Fruit fly (Drosophila melanogaster) whole organism, embryonic: Measurements from ENCODE around the gene CG18557.

ENCODE experiments used
- ATbp ChIP-seq: fragments of 200-800 bp; sonication (Bioruptor generic); optimal IDR thresholded peaks from 2 replicates; lab custom pipeline; 2017; ENCODE audit warnings: missing biosample characterization, mild to moderate bottlenecking, missing genetic modification characterization, missing genetic modification reagents
- Adf1 ChIP-seq: fragments of 200-800 bp; sonication (Bioruptor generic); IDR thresholded peaks from 2 replicates; pipeline ENCODE4 v1.3.6; 2022; ENCODE audit warnings: missing biosample characterization, missing genetic modification characterization
- BEAF-32 ChIP-seq: fragments of 200-800 bp; sonication (Bioruptor generic); optimal IDR thresholded peaks from 3 replicates; lab custom pipeline; 2017; ENCODE audit warnings: missing biosample characterization, missing genetic modification characterization, mild to moderate bottlenecking, moderate library complexity, missing genetic modification reagents
- BtbVII ChIP-seq: fragments of 200-800 bp; sonication (Bioruptor generic); optimal IDR thresholded peaks from 3 replicates; lab custom pipeline; 2017; ENCODE audit warnings: missing biosample characterization, mild to moderate bottlenecking, missing genetic modification characterization
- CG10147 ChIP-seq: fragments of 200-800 bp; sonication (Bioruptor generic); optimal IDR thresholded peaks from 2 replicates; lab custom pipeline; 2019; ENCODE audit warnings: missing biosample characterization, mild to moderate bottlenecking, missing genetic modification characterization, moderate library complexity
- CG11560 ChIP-seq: fragments of 200-800 bp; sonication (Bioruptor generic); IDR thresholded peaks from 3 replicates; pipeline ENCODE4 v1.3.6; 2022; ENCODE audit warnings: missing biosample characterization, missing genetic modification characterization
- CG12769 ChIP-seq: fragments of 200-800 bp; sonication (Bioruptor generic); optimal IDR thresholded peaks from 2 replicates; lab custom pipeline; 2019; ENCODE audit warnings: missing biosample characterization, mild to moderate bottlenecking, missing genetic modification characterization, moderate library complexity
- CG1832 ChIP-seq: fragments of 200-800 bp; sonication (Bioruptor generic); optimal IDR thresholded peaks from 2 replicates; lab custom pipeline; 2017; ENCODE audit warnings: missing biosample characterization, mild to moderate bottlenecking, missing genetic modification characterization, inconsistent platforms
- CG18599 ChIP-seq: fragments of 200-800 bp; sonication (Bioruptor generic); optimal IDR thresholded peaks from 3 replicates; lab custom pipeline; 2017; ENCODE audit warnings: missing biosample characterization, missing genetic modification characterization, mild to moderate bottlenecking, moderate library complexity, missing genetic modification reagents
- CG2199 ChIP-seq: fragments of 200-800 bp; sonication (Bioruptor generic); IDR thresholded peaks from 3 replicates; pipeline ENCODE4 v1.3.6; 2022; ENCODE audit warnings: missing biosample characterization, missing genetic modification characterization
- CG34224 ChIP-seq: fragments of 200-800 bp; sonication (Bioruptor generic); IDR thresholded peaks from 3 replicates; pipeline ENCODE4 v1.3.6; 2022; ENCODE audit warnings: missing biosample characterization, missing genetic modification characterization; ENCODE audit not compliant: partially characterized antibody
- CG3847 ChIP-seq: fragments of 200-800 bp; sonication (Bioruptor generic); IDR thresholded peaks from 2 replicates; pipeline ENCODE4 v1.3.6; 2022; ENCODE audit warnings: missing biosample characterization, missing genetic modification characterization
- CG5180 ChIP-seq: fragments of 200-800 bp; sonication (Bioruptor generic); optimal IDR thresholded peaks from 3 replicates; lab custom pipeline; 2017; ENCODE audit warnings: missing biosample characterization, missing genetic modification characterization, mild to moderate bottlenecking, moderate library complexity, missing genetic modification reagents
- CG6765 ChIP-seq: fragments of 200-800 bp; sonication (Bioruptor generic); optimal IDR thresholded peaks from 3 replicates; lab custom pipeline; 2017; ENCODE audit warnings: missing biosample characterization, mild to moderate bottlenecking, missing genetic modification characterization
- CG7987 ChIP-seq: fragments of 200-800 bp; sonication (Bioruptor generic); optimal IDR thresholded peaks from 2 replicates; lab custom pipeline; 2018; ENCODE audit warnings: missing biosample characterization, mild to moderate bottlenecking, missing genetic modification characterization, moderate library complexity
- CG9797 ChIP-seq: fragments of 200-800 bp; sonication (Bioruptor generic); optimal IDR thresholded peaks from 3 replicates; lab custom pipeline; 2018; ENCODE audit warnings: missing biosample characterization, mild to moderate bottlenecking, missing genetic modification characterization
- Deaf1 ChIP-seq: fragments of 200-800 bp; optimal IDR thresholded peaks from 3 replicates; lab custom pipeline; 2019; ENCODE audit warnings: missing biosample characterization, mild to moderate bottlenecking, missing genetic modification characterization, moderate library complexity
- Drgx ChIP-seq: fragments of 200-800 bp; sonication (Bioruptor generic); IDR thresholded peaks from 2 replicates; pipeline ENCODE4 v1.3.6; 2022; ENCODE audit warnings: missing biosample characterization, missing genetic modification characterization
- ERR ChIP-seq: fragments of 200-800 bp; sonication (Bioruptor generic); optimal IDR thresholded peaks from 2 replicates; lab custom pipeline; 2016; ENCODE audit warnings: missing biosample characterization, missing genetic modification characterization
- Eip74EF ChIP-seq, 2 experiments: fragments of 200-800 bp in 1 of 2; fragments of >200 bp in 1 of 2; sonication (Bioruptor generic) in 1 of 2; optimal IDR thresholded peaks; 2 replicates each; lab custom pipeline; 2017 to 2019; ENCODE audit warnings: missing biosample characterization in 2 of 2, missing genetic modification characterization in 2 of 2, mild to moderate bottlenecking in 1 of 2, moderate library complexity in 1 of 2
- HmgD ChIP-seq: fragments of 200-800 bp; sonication (Bioruptor generic); optimal IDR thresholded peaks from 3 replicates; lab custom pipeline; 2016; ENCODE audit warnings: missing biosample characterization, missing genetic modification characterization
- Lim3 ChIP-seq: fragments of 200-800 bp; sonication (Bioruptor generic); IDR thresholded peaks from 2 replicates; pipeline ENCODE4 v1.3.6; 2022; ENCODE audit warnings: missing biosample characterization, missing genetic modification characterization
- MBD-R2 ChIP-seq: fragments of 200-800 bp; sonication (Bioruptor generic); IDR thresholded peaks from 2 replicates; pipeline ENCODE4 v1.3.6; 2022; ENCODE audit warnings: missing biosample characterization, missing genetic modification characterization
- Med ChIP-seq: fragments of 200-800 bp; sonication (Bioruptor generic); peaks from one replicate; lab custom pipeline; 2016; ENCODE audit warnings: missing biosample characterization, missing genetic modification characterization, mild to moderate bottlenecking, inconsistent platforms, moderate library complexity
- Nf-YB ChIP-seq: fragments of 200-800 bp; sonication (Bioruptor generic); optimal IDR thresholded peaks from 3 replicates; lab custom pipeline; 2019; ENCODE audit warnings: missing biosample characterization, mild to moderate bottlenecking, missing genetic modification characterization, moderate library complexity
- Usf ChIP-seq: fragments of 200-800 bp; sonication (Bioruptor generic); optimal IDR thresholded peaks from 2 replicates; lab custom pipeline; 2017; ENCODE audit warnings: missing genotype, missing biosample characterization, missing genetic modification characterization
- aop ChIP-seq: fragments of 200-800 bp; sonication (Bioruptor generic); IDR thresholded peaks from 2 replicates; pipeline ENCODE4 v1.3.6; 2022; ENCODE audit warnings: missing biosample characterization, missing genetic modification characterization
- bsh ChIP-seq, 2 experiments: fragments of 200-800 bp; sonication (Bioruptor generic); optimal IDR thresholded peaks; 2 replicates each; lab custom pipeline; 2017 to 2018; ENCODE audit warnings: mild to moderate bottlenecking in 2 of 2, missing biosample characterization in 2 of 2, missing genetic modification characterization in 2 of 2, moderate library complexity in 1 of 2
- chinmo ChIP-seq: fragments of 200-800 bp; sonication (Bioruptor generic); IDR thresholded peaks from 4 replicates; pipeline ENCODE4 v1.3.6; 2022; ENCODE audit warnings: missing biosample characterization, missing genetic modification characterization; ENCODE audit not compliant: partially characterized antibody
- ci ChIP-seq: fragments of 200-800 bp; sonication (Bioruptor generic); IDR thresholded peaks from 3 replicates; pipeline ENCODE4 v1.3.6; 2022; ENCODE audit warnings: missing biosample characterization, missing genetic modification characterization
- crol ChIP-seq: fragments of 200-800 bp; sonication (Bioruptor generic); IDR thresholded peaks from 2 replicates; pipeline ENCODE4 v1.3.6; 2022; ENCODE audit warnings: missing biosample characterization, missing genetic modification characterization
- cwo ChIP-seq: fragments of 200-800 bp; sonication (Bioruptor generic); optimal IDR thresholded peaks from 3 replicates; lab custom pipeline; 2017; ENCODE audit warnings: missing biosample characterization, missing genetic modification characterization, mild to moderate bottlenecking, moderate library complexity, missing genetic modification reagents
- esg ChIP-seq: fragments of 200-800 bp; sonication (Bioruptor generic); conservative IDR thresholded peaks from 2 replicates; pipeline ENCODE4 v1.3.6; 2022; ENCODE audit warnings: missing biosample characterization, missing genetic modification characterization
- fru ChIP-seq: fragments of >200 bp; optimal IDR thresholded peaks from 2 replicates; lab custom pipeline; 2017
- fu2 ChIP-seq: fragments of 200-800 bp; sonication (Bioruptor generic); optimal IDR thresholded peaks from 2 replicates; lab custom pipeline; 2016; ENCODE audit warnings: missing biosample characterization, missing genetic modification characterization
- ham ChIP-seq: fragments of 200-800 bp; sonication (Bioruptor generic); IDR thresholded peaks from 2 replicates; pipeline ENCODE4 v1.3.6; 2022; ENCODE audit warnings: missing biosample characterization, missing genetic modification characterization
- jumu ChIP-seq: fragments of 200-800 bp; sonication (Bioruptor generic); optimal IDR thresholded peaks from 3 replicates; lab custom pipeline; 2016; ENCODE audit warnings: missing biosample characterization, missing genetic modification characterization
- lab ChIP-seq: fragments of 200-800 bp; sonication (Bioruptor generic); optimal IDR thresholded peaks from 3 replicates; lab custom pipeline; 2017; ENCODE audit warnings: missing biosample characterization, missing genetic modification characterization, mild to moderate bottlenecking, moderate library complexity, missing genetic modification reagents
- nom ChIP-seq: fragments of 200-800 bp; sonication (Bioruptor generic); optimal IDR thresholded peaks from 2 replicates; lab custom pipeline; 2017; ENCODE audit warnings: missing biosample characterization, missing genetic modification characterization, mild to moderate bottlenecking, moderate library complexity, missing genetic modification reagents
- sna ChIP-seq: fragments of 200-800 bp; sonication (Bioruptor generic); IDR thresholded peaks from 2 replicates; pipeline ENCODE4 v1.3.6; 2022; ENCODE audit warnings: missing biosample characterization, missing genetic modification characterization; ENCODE audit not compliant: partially characterized antibody
- sob ChIP-seq: fragments of 200-800 bp; sonication (Bioruptor generic); IDR thresholded peaks from 2 replicates; pipeline ENCODE4 v1.3.6; 2022; ENCODE audit warnings: missing biosample characterization, missing genetic modification characterization
- sug ChIP-seq: fragments of 200-800 bp; optimal IDR thresholded peaks from 2 replicates; lab custom pipeline; 2019; ENCODE audit warnings: missing biosample characterization, mild to moderate bottlenecking, missing genetic modification characterization, moderate library complexity
- tup ChIP-seq: fragments of 200-800 bp; sonication (Bioruptor generic); optimal IDR thresholded peaks from 2 replicates; lab custom pipeline; 2016; ENCODE audit warnings: missing biosample characterization, mild to moderate bottlenecking, missing genetic modification characterization, moderate library complexity

CG18557 gene

DNA sequence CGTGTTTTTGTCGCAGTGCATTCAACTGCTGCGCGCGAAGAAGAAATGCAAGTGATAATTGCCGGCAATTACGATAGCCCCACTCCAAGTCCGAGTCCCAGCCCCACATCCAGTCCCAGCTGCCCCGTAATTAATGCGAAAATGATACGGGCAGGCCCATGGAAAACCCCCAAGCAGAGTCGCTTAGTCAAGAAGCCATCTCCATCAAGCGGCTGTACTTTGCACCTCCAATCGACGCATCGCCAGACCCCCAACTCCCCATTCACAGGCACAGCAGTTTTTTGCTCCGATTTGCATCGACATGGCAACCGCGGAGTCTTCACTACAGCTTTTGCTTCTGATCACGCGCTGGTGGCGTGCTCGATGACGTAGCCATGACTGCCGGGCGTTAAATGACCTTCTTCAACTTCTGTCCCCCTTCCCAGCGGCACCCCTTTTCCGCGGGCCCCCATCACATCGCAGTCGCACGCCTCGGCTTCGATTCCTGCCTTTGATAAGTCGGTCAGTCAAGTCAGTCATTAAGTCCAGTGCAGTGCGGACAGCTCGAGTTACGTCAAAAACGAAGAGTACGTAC, 39.3 kb downstream of the CG18557 start:
- TF ChIP-seq Eip74EF (GFP tag; optimal IDR thresholded peaks at IDR 0.05; lab: Kevin White, UChicago) (no peak), fru (no peak), BtbVII (GFP tag; lab: Kevin White, UChicago) (peak; percentile 13), cwo (GFP tag; lab: Kevin White, UChicago) (peak; percentile 38), CG7987 (GFP tag; lab: Kevin White, UChicago) (peak; percentile 87), chinmo (GFP tag; lab: Robert Waterston, UW) (0 out of 4 replicates have a peak, but pooled peaks have one; percentile 16), nom (GFP tag; lab: Kevin White, UChicago) (peak; percentile 96), bsh (GFP tag; optimal IDR thresholded peaks at IDR 0.05; lab: Kevin White, UChicago) (peak in 1 of 2 experiments; percentile 63), CG10147 (GFP tag; lab: Kevin White, UChicago) (no peak), CG11560 (tag; lab: Robert Waterston, UW) (0 out of 3 replicates have a peak, but pooled peaks have one; percentile 26), crol (GFP tag; lab: Robert Waterston, UW) (peak; percentile 39; the same call in 1 of the 2 replicates)

DNA sequence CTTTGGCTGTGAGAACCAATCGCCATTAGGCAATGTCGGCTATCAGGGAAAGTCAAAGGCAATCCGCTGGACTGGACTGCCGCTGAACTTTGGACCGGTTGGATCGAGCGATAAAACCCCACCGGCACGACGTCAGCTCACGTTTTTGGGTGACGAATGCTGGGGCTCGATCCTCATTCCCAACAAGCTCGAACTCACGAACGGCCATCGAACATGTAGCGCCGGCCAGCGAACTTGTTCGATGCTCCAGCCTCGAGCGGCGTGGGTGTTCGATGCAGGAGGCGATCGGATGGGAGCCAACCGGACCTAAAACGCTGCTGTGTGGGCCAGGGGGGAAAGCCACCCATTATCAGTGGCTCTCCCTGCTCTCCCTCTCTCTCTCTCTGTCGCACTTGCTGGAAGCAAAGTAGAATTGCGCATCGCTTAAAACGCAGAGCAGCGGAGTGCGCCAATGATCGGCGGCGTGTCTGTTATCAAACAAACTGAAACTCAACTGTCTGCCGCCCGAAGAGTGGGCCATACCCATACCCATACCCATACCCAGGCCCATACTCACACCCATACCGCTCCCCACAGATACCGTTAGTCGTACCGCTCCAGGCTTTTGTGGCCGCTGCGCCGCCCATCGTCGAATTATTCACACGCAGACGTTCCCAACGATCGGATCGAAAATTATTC, 40.8 kb downstream of the CG18557 start, which contains the start of gene daw:
Gene daw, plus strand, starts transcription at position 628 of the 678 bp plus-strand sequence.
- TF ChIP-seq CG5180 (GFP tag; lab: Kevin White, UChicago) (peak; percentile 99), Lim3 (GFP tag; lab: Robert Waterston, UW) (no peak), fu2 (GFP tag; lab: Kevin White, UChicago) (no peak), nom (GFP tag; lab: Kevin White, UChicago) (peak; percentile 97), sna (GFP tag; lab: Robert Waterston, UW) (peak; percentile 56; the same call in 1 of the 2 replicates), Drgx (GFP tag; lab: Robert Waterston, UW) (0 out of 2 replicates have a peak, but pooled peaks have one; percentile 24), cwo (GFP tag; lab: Kevin White, UChicago) (peak; percentile 86), CG6765 (GFP tag; lab: Kevin White, UChicago) (no peak), ERR (GFP tag; lab: Kevin White, UChicago) (peak; percentile 22), Usf (GFP tag; lab: Kevin White, UChicago) (no peak), CG12769 (tag; lab: Kevin White, UChicago) (peak; percentile 68), ATbp (no peak), sug (tag; lab: Kevin White, UChicago) (peak; percentile 93), ham (GFP tag; lab: Robert Waterston, UW) (0 out of 2 replicates have a peak, but pooled peaks have one; percentile 20), Med (GFP tag; lab: Kevin White, UChicago) (peak; percentile 60), esg (no peak), CG2199 (GFP tag; lab: Robert Waterston, UW) (peak; percentile 96), jumu (no peak), CG18599 (GFP tag; lab: Kevin White, UChicago) (peak; percentile 12), CG9797 (GFP tag; lab: Kevin White, UChicago) (no peak), lab (GFP tag; lab: Kevin White, UChicago) (peak; percentile 60), Adf1 (GFP tag; lab: Robert Waterston, UW) (peak; percentile 49; the same call in 1 of the 2 replicates), sob (GFP tag; lab: Robert Waterston, UW) (peak; percentile 22; the same call in 1 of the 2 replicates), CG34224 (GFP tag; lab: Robert Waterston, UW) (peak; percentile 13; the same call in 1 of the 3 replicates), ci (GFP tag; lab: Robert Waterston, UW) (0 out of 3 replicates have a peak, but pooled peaks have one; percentile 42), aop (GFP tag; lab: Robert Waterston, UW) (peak; percentile 39; the same call in 1 of the 2 replicates), Deaf1 (tag; lab: Kevin White, UChicago) (peak; percentile 73), MBD-R2 (no peak; the same call in 1 of the 2 replicates), bsh (GFP tag; optimal IDR thresholded peaks at IDR 0.05; lab: Kevin White, UChicago) (peak in 1 of 2 experiments; percentile 77), tup (GFP tag; lab: Kevin White, UChicago) (no peak), CG3847 (GFP tag; lab: Robert Waterston, UW) (no peak), HmgD (GFP tag; lab: Kevin White, UChicago) (peak; percentile 23), BEAF-32 (no peak), Eip74EF (GFP tag; optimal IDR thresholded peaks at IDR 0.05; lab: Kevin White, UChicago) (no peak), crol (GFP tag; lab: Robert Waterston, UW) (peak; percentile 90), CG1832 (GFP tag; lab: Kevin White, UChicago) (peak; percentile 20), Nf-YB (peak; percentile 74)
